Worm (Caenorhabditis elegans): ENCODE results near the gene C18D11.9.
"Not testable (repeated sequence)": the region's sequence is repeated elsewhere in the genome, so short reads cannot be mapped to it uniquely, and the experiment has no call there.

DNA sequence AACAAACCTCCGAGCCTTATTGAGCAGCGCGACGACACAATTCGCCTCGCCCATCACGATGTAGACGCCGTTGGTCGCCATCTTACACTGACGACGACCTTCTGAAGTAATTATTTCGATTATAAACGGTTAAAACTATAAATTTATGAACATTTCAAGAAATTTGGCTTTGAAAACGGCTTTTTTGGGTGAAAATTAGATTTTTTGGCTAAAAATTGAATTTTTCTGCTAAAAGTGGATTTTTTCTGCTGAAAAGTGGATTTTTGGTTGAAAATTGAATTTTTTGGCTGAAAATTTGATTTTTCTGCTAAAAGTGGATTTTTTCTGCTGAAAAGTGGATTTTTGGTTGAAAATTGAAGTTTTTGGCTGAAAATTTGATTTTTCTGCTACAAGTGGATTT is 35.3 kb upstream of the C18D11.9 start, which contains the start of gene gbf-1:
- TF ChIP-seq W03F9.2, dao-5, him-1 (tag; optimal IDR thresholded peaks at IDR 0.05): not testable (repeated sequence)

Data from whole organism, L4/young adult.